Worm (Caenorhabditis elegans) whole organism, young adult: ENCODE results near the gene ttc-39B.

ENCODE experiments used
- F39B2.1 ChIP-seq: fragments of 200-800 bp; sonication (Bioruptor generic); IDR thresholded peaks from 2 replicates; pipeline ENCODE4 v1.3.6; 2022; ENCODE audit warnings: missing genetic modification reagents, missing genetic modification characterization, missing compliant biosample characterization
- Y56A3A.18 ChIP-seq: fragments of 200-800 bp; sonication (Bioruptor generic); IDR thresholded peaks from 2 replicates; pipeline ENCODE4 v1.3.6; 2022; ENCODE audit warnings: missing genetic modification reagents, missing genetic modification characterization, missing compliant biosample characterization
- ets-4 ChIP-seq: fragments of 200-800 bp; sonication (Bioruptor generic); optimal IDR thresholded peaks from 2 replicates; lab custom pipeline; 2018; ENCODE audit warnings: mild to moderate bottlenecking, missing genetic modification characterization, missing compliant biosample characterization
- fkh-3 ChIP-seq: sonication (generic microtip); optimal IDR thresholded peaks from 2 replicates; lab custom pipeline; 2016; ENCODE audit warnings: mild to moderate bottlenecking, missing genetic modification characterization, missing compliant biosample characterization
- him-1 ChIP-seq: sonication (generic microtip); optimal IDR thresholded peaks from 2 replicates; lab custom pipeline; 2016; ENCODE audit warnings: missing genotype, missing genetic modification reagents, missing genetic modification characterization, missing compliant biosample characterization
- hlh-26 ChIP-seq: fragments of 200-800 bp; sonication (Bioruptor generic); conservative IDR thresholded peaks from 2 replicates; pipeline ENCODE4 v1.3.6; 2022; ENCODE audit warnings: missing genetic modification reagents, missing genetic modification characterization, missing compliant biosample characterization
- lin-35 ChIP-seq, 3 experiments: fragments of 150-350 bp in 2 of 3; sonication (generic microtip) in 1 of 3; optimal IDR thresholded peaks; 2 replicates each; lab custom pipeline; 2014 to 2018; ENCODE audit warnings: missing biosample characterization in 3 of 3, missing genetic modification characterization in 3 of 3, missing genetic modification reagents in 3 of 3
- mcd-1 ChIP-seq: fragments of 200-800 bp; sonication (Bioruptor generic); IDR thresholded peaks from 2 replicates; pipeline ENCODE4 v1.3.6; 2022; ENCODE audit warnings: missing genetic modification reagents, missing genetic modification characterization, missing compliant biosample characterization
- nfya-1 ChIP-seq: sonication (generic microtip); optimal IDR thresholded peaks from 2 replicates; lab custom pipeline; 2017; ENCODE audit warnings: antibody characterized with exemption, missing compliant biosample characterization, missing genetic modification characterization, borderline replicate concordance; ENCODE audit not compliant: insufficient read depth
- nhr-80 ChIP-seq: sonication (generic microtip); optimal IDR thresholded peaks from 2 replicates; lab custom pipeline; 2016; ENCODE audit warnings: missing genetic modification characterization, missing compliant biosample characterization
- pha-4 ChIP-seq: fragments of 150-350 bp; sonication (generic microtip); optimal IDR thresholded peaks from 2 replicates; lab custom pipeline; 2014; ENCODE audit warnings: missing biosample characterization, missing genetic modification reagents, missing genetic modification characterization
- unc-130 ChIP-seq: sonication (generic microtip); optimal IDR thresholded peaks from 2 replicates; lab custom pipeline; 2016; ENCODE audit warnings: missing genetic modification reagents, missing genetic modification characterization, missing compliant biosample characterization

ce11 chrII:6334745-6335260 lies 1.0 kb upstream of the ttc-39B start:
- TF ChIP-seq hlh-26 (GFP tag; lab: Robert Waterston, UW) (no peak), fkh-3 (tag; lab: Kevin White, UChicago) (no peak), unc-130 (GFP tag; lab: Kevin White, UChicago) (no peak), lin-35 (GFP tag; optimal IDR thresholded peaks at IDR 0.05; lab: Kevin White, UChicago) (no peak), nhr-80 (tag; lab: Kevin White, UChicago) (peak; percentile 62), nfya-1 (tag; lab: Kevin White, UChicago) (no peak), Y56A3A.18 (GFP tag; lab: Robert Waterston, UW) (no peak), pha-4 (no peak), him-1 (tag; lab: Kevin White, UChicago) (no peak), ets-4 (GFP tag; lab: Kevin White, UChicago) (no peak), F39B2.1 (GFP tag; lab: Robert Waterston, UW) (no peak), mcd-1 (GFP tag; lab: Robert Waterston, UW) (no peak)
